Worm (Caenorhabditis elegans) whole organism, late embryonic: ENCODE results near the gene dhs-20.

Experiments used
- C08G9.2 ChIP-seq: sonication (generic microtip); optimal IDR thresholded peaks from 2 replicates; lab custom pipeline; 2016; ENCODE audit warnings: mild to moderate bottlenecking, missing genetic modification characterization, moderate library complexity, missing compliant biosample characterization
- K09A11.1 ChIP-seq: sonication (generic microtip); optimal IDR thresholded peaks from 2 replicates; lab custom pipeline; 2017; ENCODE audit warnings: antibody characterized with exemption, mild to moderate bottlenecking, missing genetic modification characterization, missing compliant biosample characterization; ENCODE audit not compliant: insufficient read depth
- T23F11.4 ChIP-seq: fragments of 200-800 bp; sonication (Bioruptor generic); optimal IDR thresholded peaks from 2 replicates; lab custom pipeline; 2018; ENCODE audit warnings: mild to moderate bottlenecking, missing genetic modification characterization, missing compliant biosample characterization
- ceh-18 ChIP-seq: sonication (generic microtip); optimal IDR thresholded peaks from 2 replicates; lab custom pipeline; 2016; ENCODE audit warnings: missing genetic modification characterization, missing compliant biosample characterization
- ceh-19 ChIP-seq: fragments of 200-800 bp; sonication (Bioruptor generic); optimal IDR thresholded peaks from 2 replicates; lab custom pipeline; 2018; ENCODE audit warnings: mild to moderate bottlenecking, missing genetic modification characterization, missing compliant biosample characterization
- ceh-2 ChIP-seq: sonication (generic microtip); optimal IDR thresholded peaks from 2 replicates; lab custom pipeline; 2016; ENCODE audit warnings: missing genotype, missing genetic modification characterization, missing compliant biosample characterization
- ceh-24 ChIP-seq: sonication (generic microtip); optimal IDR thresholded peaks from 2 replicates; lab custom pipeline; 2016; ENCODE audit warnings: mild to moderate bottlenecking, missing genetic modification characterization, missing compliant biosample characterization
- ceh-30 ChIP-seq: fragments of 150-350 bp; optimal IDR thresholded peaks from 2 replicates; lab custom pipeline; 2014; ENCODE audit warnings: missing biosample characterization, missing genetic modification characterization
- ceh-31 ChIP-seq: sonication (generic microtip); optimal IDR thresholded peaks from 2 replicates; lab custom pipeline; 2016; ENCODE audit warnings: missing genetic modification characterization, missing compliant biosample characterization
- ceh-34 ChIP-seq: sonication (generic microtip); optimal IDR thresholded peaks from 2 replicates; lab custom pipeline; 2016; ENCODE audit warnings: mild to moderate bottlenecking, missing genetic modification characterization, missing compliant biosample characterization
- dve-1 ChIP-seq: sonication (generic microtip); optimal IDR thresholded peaks from 2 replicates; lab custom pipeline; 2017; ENCODE audit warnings: antibody characterized with exemption, mild to moderate bottlenecking, missing genetic modification characterization, missing compliant biosample characterization
- elt-2 ChIP-seq: sonication (generic microtip); optimal IDR thresholded peaks from 2 replicates; lab custom pipeline; 2016; ENCODE audit warnings: missing genetic modification reagents, missing genetic modification characterization, missing compliant biosample characterization
- elt-4 ChIP-seq: sonication (generic microtip); optimal IDR thresholded peaks from 2 replicates; lab custom pipeline; 2016; ENCODE audit warnings: missing genetic modification characterization, missing compliant biosample characterization
- ets-4 ChIP-seq: sonication (generic microtip); optimal IDR thresholded peaks from 2 replicates; lab custom pipeline; 2016; ENCODE audit warnings: missing genetic modification characterization, missing compliant biosample characterization
- eyg-1 ChIP-seq: sonication (generic microtip); optimal IDR thresholded peaks from 2 replicates; lab custom pipeline; 2016; ENCODE audit warnings: missing genotype, missing genetic modification characterization, missing compliant biosample characterization
- fkh-6 ChIP-seq: sonication (generic microtip); optimal IDR thresholded peaks from 2 replicates; lab custom pipeline; 2016; ENCODE audit warnings: missing genetic modification characterization, missing compliant biosample characterization
- gmeb-2 ChIP-seq: sonication (generic microtip); optimal IDR thresholded peaks from 2 replicates; lab custom pipeline; 2016; ENCODE audit warnings: missing genetic modification characterization, inconsistent platforms, missing compliant biosample characterization
- lin-11 ChIP-seq: fragments of 200-800 bp; sonication (Bioruptor generic); optimal IDR thresholded peaks from 2 replicates; lab custom pipeline; 2018; ENCODE audit warnings: mild to moderate bottlenecking, missing genetic modification characterization, missing compliant biosample characterization
- mec-3 ChIP-seq: sonication (generic microtip); optimal IDR thresholded peaks from 2 replicates; lab custom pipeline; 2016; ENCODE audit warnings: borderline replicate concordance, missing genetic modification characterization, missing compliant biosample characterization
- nhr-11 ChIP-seq: fragments of 150-350 bp; optimal IDR thresholded peaks from 2 replicates; lab custom pipeline; 2014; ENCODE audit warnings: missing biosample characterization, missing genetic modification characterization
- pag-3 ChIP-seq: sonication (generic microtip); optimal IDR thresholded peaks from 2 replicates; lab custom pipeline; 2016; ENCODE audit warnings: missing compliant biosample characterization, missing genetic modification characterization, borderline replicate concordance
- pat-9 ChIP-seq: fragments of 200-800 bp; sonication (Bioruptor generic); optimal IDR thresholded peaks from 2 replicates; lab custom pipeline; 2018; ENCODE audit warnings: mild to moderate bottlenecking, missing genetic modification characterization, moderate library complexity, missing compliant biosample characterization
- pax-1 ChIP-seq: fragments of 150-350 bp; optimal IDR thresholded peaks from 2 replicates; lab custom pipeline; 2014; ENCODE audit warnings: missing biosample characterization, missing genetic modification characterization
- pha-2 ChIP-seq: sonication (generic microtip); optimal IDR thresholded peaks from 2 replicates; lab custom pipeline; 2017; ENCODE audit warnings: mild to moderate bottlenecking, missing genetic modification characterization, missing compliant biosample characterization
- pqm-1 ChIP-seq: sonication (generic microtip); optimal IDR thresholded peaks from 2 replicates; lab custom pipeline; 2016; ENCODE audit warnings: missing genetic modification characterization, missing compliant biosample characterization
- pros-1 ChIP-seq: fragments of 150-350 bp; optimal IDR thresholded peaks from 2 replicates; lab custom pipeline; 2014; ENCODE audit warnings: missing biosample characterization, missing genetic modification reagents, missing genetic modification characterization
- rnt-1 ChIP-seq: sonication (generic microtip); optimal IDR thresholded peaks from 2 replicates; lab custom pipeline; 2016; ENCODE audit warnings: missing genetic modification characterization, missing compliant biosample characterization
- sdc-2 ChIP-seq: sonication (generic microtip); optimal IDR thresholded peaks from 2 replicates; lab custom pipeline; 2016; ENCODE audit warnings: missing genotype, missing genetic modification characterization, missing compliant biosample characterization
- sox-2 ChIP-seq: fragments of 200-800 bp; sonication (Bioruptor generic); IDR thresholded peaks from 2 replicates; pipeline ENCODE4 v1.3.6; 2022; ENCODE audit warnings: missing genetic modification reagents, missing genetic modification characterization, missing compliant biosample characterization
- sox-4 ChIP-seq: sonication (generic microtip); optimal IDR thresholded peaks from 2 replicates; lab custom pipeline; 2017; ENCODE audit warnings: mild to moderate bottlenecking, missing genetic modification characterization, inconsistent platforms, missing compliant biosample characterization
- syd-9 ChIP-seq: sonication (generic microtip); optimal IDR thresholded peaks from 2 replicates; lab custom pipeline; 2016; ENCODE audit warnings: mild to moderate bottlenecking, missing genetic modification characterization, moderate library complexity, missing compliant biosample characterization
- ttx-3 ChIP-seq: sonication (generic microtip); optimal IDR thresholded peaks from 2 replicates; lab custom pipeline; 2016; ENCODE audit warnings: missing genetic modification reagents, missing genetic modification characterization, missing compliant biosample characterization
- unc-86 ChIP-seq: sonication (generic microtip); optimal IDR thresholded peaks from 2 replicates; lab custom pipeline; 2016; ENCODE audit warnings: missing genetic modification characterization, missing compliant biosample characterization
- zip-5 ChIP-seq: sonication (generic microtip); optimal IDR thresholded peaks from 2 replicates; lab custom pipeline; 2016; ENCODE audit warnings: missing genetic modification characterization, missing compliant biosample characterization
- ztf-16 ChIP-seq: sonication (generic microtip); optimal IDR thresholded peaks from 2 replicates; lab custom pipeline; 2017; ENCODE audit warnings: missing genetic modification characterization, missing compliant biosample characterization

dhs-20 gene

DNA sequence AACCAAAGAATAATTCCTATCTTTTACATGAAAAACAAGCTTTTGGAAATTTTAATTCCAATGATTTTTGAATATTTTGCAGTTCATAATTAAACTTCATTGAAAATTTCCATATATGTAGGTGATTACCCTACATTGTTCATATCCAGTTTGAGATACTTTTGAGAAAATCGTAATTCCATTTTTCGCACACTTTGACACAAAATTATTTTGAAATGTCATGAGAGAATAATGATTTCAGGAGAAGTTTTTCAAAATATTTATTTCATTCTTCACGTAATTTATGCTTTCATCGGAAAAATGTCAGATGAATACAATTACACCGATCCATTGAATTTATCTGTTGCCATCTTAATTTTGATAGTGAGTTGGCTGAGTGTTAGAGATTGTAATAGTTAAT, 21.2 kb downstream of the dhs-20 start, which contains the start of gene srx-88:
Gene srx-88 (plus strand): TSS at position 301 of the 400 bp plus-strand sequence.
- TF ChIP-seq pros-1 (tag; lab: Kevin White, UChicago), result no peak
- TF ChIP-seq sox-4, result no peak
- TF ChIP-seq ztf-16, result no peak
- TF ChIP-seq, all 69 proteins: peak for 0

DNA sequence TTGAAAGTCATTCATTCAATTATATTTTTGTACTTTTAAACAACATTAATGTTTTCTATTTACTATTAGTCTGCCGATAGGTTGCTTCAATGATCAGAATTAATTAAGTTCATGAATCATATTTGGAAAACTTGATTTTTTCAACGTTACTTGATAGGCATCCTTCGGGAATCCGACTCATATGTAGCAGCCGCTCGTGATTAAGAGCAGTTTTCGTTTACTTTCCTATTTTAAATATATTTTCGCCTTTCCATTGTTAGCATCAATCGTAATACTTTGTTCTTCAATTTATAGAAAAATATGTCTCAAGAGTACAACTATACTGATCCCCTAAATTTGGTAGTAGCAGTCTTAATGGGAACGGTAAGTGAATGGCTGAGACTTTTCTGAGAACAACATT, 23.5 kb downstream of the dhs-20 start, which contains the start of gene srx-90:
Gene srx-90 (plus strand): TSS at position 301 of the 400 bp plus-strand sequence.
- TF ChIP-seq unc-86 (tag; lab: Kevin White, UChicago), result no peak
- no peak for TF ChIP-seq fkh-6
- no peak for TF ChIP-seq ceh-19 (GFP tag; lab: Kevin White, UChicago)
- TF ChIP-seq ets-4 (tag; lab: Kevin White, UChicago), result no peak
- TF ChIP-seq ceh-18 (tag; lab: Kevin White, UChicago), result no peak
- TF ChIP-seq pax-1 (tag; lab: Kevin White, UChicago), result no peak
- TF ChIP-seq mec-3, result no peak
- TF ChIP-seq sox-2 (GFP tag; lab: Robert Waterston, UW), result no peak
- no peak for TF ChIP-seq ztf-16
- TF ChIP-seq pros-1 (tag; lab: Kevin White, UChicago), result no peak
- no peak for TF ChIP-seq eyg-1 (tag; lab: Kevin White, UChicago)
- TF ChIP-seq nhr-11, result no peak
- no peak for TF ChIP-seq rnt-1
- no peak for TF ChIP-seq ttx-3 (tag; lab: Kevin White, UChicago)
- no peak for TF ChIP-seq lin-11 (tag; lab: Kevin White, UChicago)

DNA sequence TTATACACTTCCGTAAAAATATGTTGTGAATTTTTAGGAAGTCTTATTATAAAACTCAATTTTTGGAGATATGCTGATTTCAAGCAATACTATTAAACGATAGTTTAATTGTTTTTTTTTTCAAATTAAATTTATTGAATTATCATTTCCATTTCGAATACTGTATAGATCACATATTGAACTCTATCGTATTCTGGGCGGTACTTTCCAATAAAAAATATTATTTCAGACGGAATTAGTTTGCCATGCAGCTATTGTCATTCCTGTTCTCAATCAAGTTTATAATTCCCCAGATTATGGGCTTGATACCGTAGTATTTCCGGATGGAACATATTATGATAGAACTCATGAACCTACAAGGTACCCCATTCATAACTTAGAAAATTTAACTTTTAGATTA, 29.8 kb downstream of the dhs-20 start:
- TF ChIP-seq K09A11.1 (tag; lab: Kevin White, UChicago), result no peak
- no peak for TF ChIP-seq pqm-1
- no peak for TF ChIP-seq syd-9 (tag; lab: Kevin White, UChicago)

DNA sequence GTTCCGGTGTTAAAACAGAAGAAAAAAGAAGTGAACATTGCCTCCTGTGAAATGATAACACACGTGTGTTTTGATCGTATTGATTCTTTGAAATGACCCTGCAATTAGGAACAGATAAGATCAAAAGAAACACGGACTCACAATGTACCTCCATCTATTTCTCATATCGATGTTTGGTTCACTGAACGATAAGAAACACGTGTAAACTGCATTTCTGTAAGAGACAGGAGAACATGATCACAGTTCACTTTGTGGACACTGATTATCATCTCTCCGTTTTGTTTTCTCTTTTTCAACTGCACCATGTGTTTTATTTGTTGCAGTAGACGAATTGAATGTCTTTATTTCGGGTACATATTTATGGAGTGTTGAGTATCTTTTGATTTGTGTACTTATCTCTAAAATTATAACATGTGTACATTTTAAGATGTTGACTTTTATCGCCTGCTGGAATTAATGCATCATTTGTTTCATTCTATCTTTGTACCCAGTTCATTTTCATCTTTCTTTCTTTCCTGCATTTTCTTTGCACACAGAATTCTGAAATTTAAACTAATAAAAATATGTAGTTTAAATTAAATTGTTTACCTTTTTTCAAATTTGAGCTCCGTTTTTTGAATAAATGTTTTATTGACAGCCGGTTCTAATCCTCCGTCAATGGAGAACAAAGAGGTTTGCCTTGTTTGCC, 31.4 kb downstream of the dhs-20 start, which contains the start of the genes H12C20.7 and nhr-68:
Gene H12C20.7 (minus strand): TSS at position 188 of the 688 bp plus-strand sequence.
Gene nhr-68 (plus strand): TSS at position 638 of the 688 bp plus-strand sequence.
- TF ChIP-seq dve-1, result peak; percentile 64
- TF ChIP-seq elt-2 (tag; lab: Kevin White, UChicago), result peak; percentile 96
- TF ChIP-seq zip-5 (tag; lab: Kevin White, UChicago), result no peak

DNA sequence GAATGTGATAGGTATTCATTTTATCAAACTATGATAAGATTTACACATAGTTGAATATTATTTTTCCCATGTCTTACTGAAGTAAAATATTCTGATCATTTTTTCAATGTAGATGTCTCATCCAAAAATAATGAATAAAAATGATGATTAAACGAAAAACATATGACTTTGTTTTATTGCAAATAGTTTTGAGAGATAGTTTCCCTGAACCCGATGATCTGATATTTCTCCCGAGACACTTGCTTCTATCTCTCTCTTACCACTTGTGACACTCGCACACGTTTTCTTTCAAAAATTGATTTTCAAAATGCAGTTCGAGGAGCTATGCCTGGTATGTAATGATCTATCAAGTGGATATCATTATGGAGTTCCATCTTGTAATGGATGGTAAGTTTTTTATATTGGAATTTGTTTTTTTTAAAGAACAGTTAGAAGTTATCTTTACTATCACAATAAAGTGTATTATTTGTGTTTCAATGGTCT, 34.2 kb downstream of the dhs-20 start, which contains the start of the genes nhr-101 and pms-2:
Gene nhr-101 (plus strand): TSS at position 308 of the 483 bp plus-strand sequence.
Gene pms-2 (minus strand): TSS at position 433 of the 483 bp plus-strand sequence.
- TF ChIP-seq pat-9 (tag; lab: Kevin White, UChicago) (no peak), ceh-2 (no peak), ceh-18 (tag; lab: Kevin White, UChicago) (no peak), pha-2 (no peak), ceh-30 (tag; lab: Kevin White, UChicago) (no peak), gmeb-2 (tag; lab: Kevin White, UChicago) (no peak), sox-4 (no peak), ceh-31 (tag; lab: Kevin White, UChicago) (no peak)

DNA sequence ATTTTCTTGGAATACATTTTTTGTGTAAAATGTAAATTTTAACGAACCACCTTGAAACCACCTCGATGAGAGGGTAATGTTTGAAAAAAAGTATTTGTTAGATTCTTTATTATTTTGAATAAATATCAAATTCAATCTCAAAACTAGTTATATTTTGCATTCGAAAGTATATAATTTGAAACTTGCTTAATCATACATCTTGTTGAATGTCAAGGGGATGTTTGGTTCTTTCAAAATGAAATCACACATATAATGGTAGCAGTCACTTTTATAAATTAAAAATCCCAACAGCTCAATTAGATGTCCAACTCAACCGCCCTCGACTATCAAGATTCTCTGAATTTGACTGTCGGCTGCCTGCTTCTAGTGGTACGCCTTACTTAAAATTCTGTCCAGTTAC, 39.8 kb downstream of the dhs-20 start, which contains the start of gene srx-87:
Gene srx-87 (plus strand): TSS at position 301 of the 400 bp plus-strand sequence.
- no peak for TF ChIP-seq elt-4 (tag; lab: Kevin White, UChicago)
- no peak for TF ChIP-seq pag-3
- TF ChIP-seq ceh-24 (tag; lab: Kevin White, UChicago), result no peak
- no peak for TF ChIP-seq sdc-2 (tag; lab: Kevin White, UChicago)
- no peak for TF ChIP-seq T23F11.4 (GFP tag; lab: Kevin White, UChicago)
- no peak for TF ChIP-seq ets-4 (tag; lab: Kevin White, UChicago)
- TF ChIP-seq ttx-3 (tag; lab: Kevin White, UChicago), result no peak
- TF ChIP-seq ceh-34 (tag; lab: Kevin White, UChicago), result no peak
- no peak for TF ChIP-seq C08G9.2 (tag; lab: Kevin White, UChicago)
